Worm (Caenorhabditis elegans): ENCODE data around the gene phlp-2.

phlp-2 gene

ce11 chrIII:4209188-4209587 is at the start of gene phlp-2:
phlp-2 (plus strand) TSS chrIII:4209488.
- no peak for TF ChIP-seq athp-1 (tag; optimal IDR thresholded peaks at IDR 0.05)
- TF ChIP-seq nfyb-1 (GFP tag; IDR thresholded peaks at IDR 0.05), result 0 out of 2 replicates have a peak, but pooled peaks have one; percentile 19
- no peak for TF ChIP-seq hlh-12 (tag; optimal IDR thresholded peaks at IDR 0.05)

- TF ChIP-seq hrde-1 (tag; optimal IDR thresholded peaks at IDR 0.05; ENCODE audit: borderline replicate concordance) (no peak), sea-2 (GFP tag; IDR thresholded peaks at IDR 0.05) (no peak), lsy-27 (tag; optimal IDR thresholded peaks at IDR 0.05; ENCODE audit: borderline replicate concordance, insufficient read depth) (no peak), F57C9.4 (tag; optimal IDR thresholded peaks at IDR 0.05) (no peak), snpc-4 (GFP tag; optimal IDR thresholded peaks at IDR 0.05) (no peak), snpc-4 (tag; optimal IDR thresholded peaks at IDR 0.05) (no peak), bed-2 (GFP tag; IDR thresholded peaks at IDR 0.05) (no peak), sdz-38 (tag; optimal IDR thresholded peaks at IDR 0.05) (no peak), lin-40 (tag; optimal IDR thresholded peaks at IDR 0.05) (no peak), B0261.1 (tag; optimal IDR thresholded peaks at IDR 0.05) (no peak), egl-18 (GFP tag; IDR thresholded peaks at IDR 0.05) (no peak), rcor-1 (GFP tag; IDR thresholded peaks at IDR 0.05) (no peak), B0336.3 (GFP tag; IDR thresholded peaks at IDR 0.05) (no peak), F22D6.2 (tag; optimal IDR thresholded peaks at IDR 0.05) (no peak), F39B2.1 (GFP tag; IDR thresholded peaks at IDR 0.05) (no peak), zim-3 (tag; optimal IDR thresholded peaks at IDR 0.05) (no peak), ccch-3 (GFP tag; optimal IDR thresholded peaks at IDR 0.05) (no peak), F33H1.4 (GFP tag; IDR thresholded peaks at IDR 0.05) (no peak), snpc-3.4 (tag; optimal IDR thresholded peaks at IDR 0.05) (no peak), bed-1 (GFP tag; IDR thresholded peaks at IDR 0.05) (no peak)
These were observed 48.4 kb upstream of the phlp-2 start, which contains the start of gene C01G12.16 for ce11 chrIII:4160937-4161336. C01G12.16 (plus strand) TSS chrIII:4161237.

ce11 chrIII:4164071-4164470 is 45.2 kb upstream of the phlp-2 start, which contains the start of gene C16C10.8:
C16C10.8 (minus strand) TSS chrIII:4164171.
- no peak for TF ChIP-seq hsf-1 (GFP tag; IDR thresholded peaks at IDR 0.05)
- no peak for TF ChIP-seq egl-18 (GFP tag; IDR thresholded peaks at IDR 0.05)
- no peak for TF ChIP-seq chd-7 (tag; optimal IDR thresholded peaks at IDR 0.05)
- no peak for TF ChIP-seq zim-3 (tag; optimal IDR thresholded peaks at IDR 0.05)
- TF ChIP-seq fkh-3 (tag; optimal IDR thresholded peaks at IDR 0.05), result no peak
- no peak for TF ChIP-seq egrh-3 (GFP tag; IDR thresholded peaks at IDR 0.05)
- no peak for TF ChIP-seq hmg-1.2 (GFP tag; IDR thresholded peaks at IDR 0.05)
- TF ChIP-seq somi-1 (GFP tag; optimal IDR thresholded peaks at IDR 0.05), result no peak
- TF ChIP-seq B0019.2 (GFP tag; conservative IDR thresholded peaks at IDR 0.05), result no peak
- TF ChIP-seq ztf-25 (GFP tag; IDR thresholded peaks at IDR 0.05), result no peak
- TF ChIP-seq madf-3 (GFP tag; IDR thresholded peaks at IDR 0.05), result no peak
- TF ChIP-seq mes-4 (tag; optimal IDR thresholded peaks at IDR 0.05), result no peak

ce11 chrIII:4166745-4167144 is 42.5 kb upstream of the phlp-2 start, which contains the start of gene rnf-5:
rnf-5 (minus strand) TSS chrIII:4166845.
- TF ChIP-seq hmg-20 (GFP tag; IDR thresholded peaks at IDR 0.05) (no peak), hlh-12 (tag; optimal IDR thresholded peaks at IDR 0.05) (no peak), nhr-80 (tag; optimal IDR thresholded peaks at IDR 0.05) (no peak), cebp-1 (GFP tag; IDR thresholded peaks at IDR 0.05) (no peak), cebp-1 (tag; optimal IDR thresholded peaks at IDR 0.05) (no peak), F57C9.4 (tag; optimal IDR thresholded peaks at IDR 0.05) (no peak), B0261.1 (tag; optimal IDR thresholded peaks at IDR 0.05) (no peak)
